Worm (Caenorhabditis elegans) whole organism, L1 larva: ENCODE data around the gene vglu-2.

ENCODE experiments used
- C16A3.4 ChIP-seq: fragments of 150-350 bp; optimal IDR thresholded peaks from 2 replicates; lab custom pipeline; 2014; ENCODE audit warnings: missing biosample characterization, missing genetic modification characterization
- C34B4.2 ChIP-seq: sonication (generic microtip); optimal IDR thresholded peaks from 2 replicates; lab custom pipeline; 2017; ENCODE audit warnings: mild to moderate bottlenecking, missing genetic modification characterization, missing compliant biosample characterization
- F16B12.6 ChIP-seq: fragments of 150-350 bp; optimal IDR thresholded peaks from 2 replicates; lab custom pipeline; 2014; ENCODE audit warnings: missing biosample characterization, missing genetic modification characterization
- aha-1 ChIP-seq: fragments of 150-350 bp; optimal IDR thresholded peaks from 2 replicates; lab custom pipeline; 2014; ENCODE audit warnings: missing biosample characterization, missing genetic modification characterization
- alr-1 ChIP-seq: fragments of 200-800 bp; sonication (Bioruptor generic); optimal IDR thresholded peaks from 2 replicates; lab custom pipeline; 2018; ENCODE audit warnings: borderline replicate concordance, mild to moderate bottlenecking, missing genetic modification characterization, missing compliant biosample characterization
- aly-2 ChIP-seq: fragments of 150-350 bp; optimal IDR thresholded peaks from 2 replicates; lab custom pipeline; 2014; ENCODE audit warnings: missing biosample characterization, missing genetic modification characterization
- blmp-1 ChIP-seq: fragments of 150-350 bp; optimal IDR thresholded peaks from 2 replicates; lab custom pipeline; 2014; ENCODE audit warnings: missing biosample characterization, missing genetic modification characterization
- ceh-88 ChIP-seq: fragments of 200-800 bp; sonication (Bioruptor generic); IDR thresholded peaks from 2 replicates; pipeline ENCODE4 v1.3.6; 2022; ENCODE audit warnings: missing genetic modification characterization, missing compliant biosample characterization
- dsc-1 ChIP-seq: sonication (generic microtip); optimal IDR thresholded peaks from 2 replicates; lab custom pipeline; 2016; ENCODE audit warnings: mild to moderate bottlenecking, missing genetic modification characterization, missing compliant biosample characterization
- efl-1 ChIP-seq, 4 experiments: fragments of 150-350 bp; optimal IDR thresholded peaks in 3 of 4; peaks in 1 of 4; 1 replicate in 1 of 4; 2 replicates in 3 of 4; lab custom pipeline; 2014; ENCODE audit warnings: missing biosample characterization in 2 of 4, missing genetic modification characterization in 2 of 4, missing genetic modification reagents in 2 of 4
- efl-3 ChIP-seq: fragments of 200-800 bp; sonication (Bioruptor generic); optimal IDR thresholded peaks from 2 replicates; lab custom pipeline; 2018; ENCODE audit warnings: mild to moderate bottlenecking, missing genetic modification characterization, missing compliant biosample characterization
- egl-27 ChIP-seq, 2 experiments: fragments of 150-350 bp in 1 of 2; sonication (generic microtip); optimal IDR thresholded peaks; 3 replicates each; lab custom pipeline; 2017 to 2018; ENCODE audit warnings: missing biosample characterization in 2 of 2, missing genetic modification characterization in 2 of 2, missing genetic modification reagents in 2 of 2
- elt-2 ChIP-seq: sonication (generic microtip); optimal IDR thresholded peaks from 2 replicates; lab custom pipeline; 2016; ENCODE audit warnings: missing genetic modification characterization, mild to moderate bottlenecking, inconsistent platforms, missing compliant biosample characterization, missing genetic modification reagents
- elt-3 ChIP-seq, 6 experiments: fragments of 150-350 bp in 1 of 6; sonication (generic microtip); optimal IDR thresholded peaks; 2 replicates each; lab custom pipeline; 2017 to 2018; ENCODE audit warnings: missing biosample characterization in 6 of 6, missing genetic modification characterization in 6 of 6, inconsistent platforms in 1 of 6
- fkh-10 ChIP-seq: sonication (generic microtip); optimal IDR thresholded peaks from 2 replicates; lab custom pipeline; 2017; ENCODE audit warnings: missing biosample characterization, missing genetic modification reagents, missing genetic modification characterization
- grh-1 ChIP-seq: fragments of 200-800 bp; sonication (Bioruptor generic); IDR thresholded peaks from 2 replicates; pipeline ENCODE4 v1.3.6; 2022; ENCODE audit warnings: missing genetic modification reagents, missing genetic modification characterization, missing compliant biosample characterization
- hpl-2 ChIP-seq: fragments of 150-350 bp; optimal IDR thresholded peaks from 2 replicates; lab custom pipeline; 2014; ENCODE audit warnings: missing biosample characterization, missing genetic modification reagents, missing genetic modification characterization
- irx-1 ChIP-seq: sonication (generic microtip); optimal IDR thresholded peaks from 2 replicates; lab custom pipeline; 2016; ENCODE audit warnings: missing genetic modification characterization, missing compliant biosample characterization
- isw-1 ChIP-seq: fragments of 200-800 bp; sonication (Bioruptor generic); IDR thresholded peaks from 2 replicates; pipeline ENCODE4 v1.3.6; 2022; ENCODE audit warnings: missing genetic modification characterization, missing compliant biosample characterization
- jun-1 ChIP-seq: fragments of 150-350 bp; optimal IDR thresholded peaks from 2 replicates; lab custom pipeline; 2014; ENCODE audit warnings: missing biosample characterization, missing genetic modification reagents, missing genetic modification characterization
- lin-13 ChIP-seq: fragments of 150-350 bp; optimal IDR thresholded peaks from 2 replicates; lab custom pipeline; 2014; ENCODE audit warnings: missing biosample characterization, missing genetic modification reagents, missing genetic modification characterization
- lin-14 ChIP-seq: fragments of 200-800 bp; sonication (Bioruptor generic); optimal IDR thresholded peaks from 2 replicates; lab custom pipeline; 2018; ENCODE audit warnings: mild to moderate bottlenecking, missing genetic modification characterization, moderate library complexity, missing compliant biosample characterization
- lin-15B ChIP-seq: fragments of 150-350 bp; sonication (generic microtip); optimal IDR thresholded peaks from 3 replicates; lab custom pipeline; 2014; ENCODE audit warnings: missing biosample characterization, missing genetic modification characterization
- lir-3 ChIP-seq: sonication (generic microtip); optimal IDR thresholded peaks from 2 replicates; lab custom pipeline; 2016; ENCODE audit warnings: mild to moderate bottlenecking, missing genetic modification characterization, moderate library complexity, missing compliant biosample characterization; ENCODE audit not compliant: poor library complexity
- mab-9 ChIP-seq: fragments of 200-800 bp; sonication (Bioruptor generic); IDR thresholded peaks from 2 replicates; pipeline ENCODE4 v1.3.6; 2022; ENCODE audit warnings: missing genetic modification reagents, missing genetic modification characterization, missing compliant biosample characterization
- mdl-1 ChIP-seq, 2 experiments: fragments of 150-350 bp; optimal IDR thresholded peaks; 2 replicates each; lab custom pipeline; 2014 to 2017; ENCODE audit warnings: missing biosample characterization in 2 of 2, missing genetic modification characterization in 2 of 2, inconsistent platforms in 1 of 2
- mep-1 ChIP-seq: fragments of 150-350 bp; optimal IDR thresholded peaks from 2 replicates; lab custom pipeline; 2014; ENCODE audit warnings: missing biosample characterization, missing genetic modification characterization
- nhr-11 ChIP-seq: fragments of 150-350 bp; optimal IDR thresholded peaks from 2 replicates; lab custom pipeline; 2014; ENCODE audit warnings: missing biosample characterization, missing genetic modification characterization
- nhr-19 ChIP-seq: fragments of 200-800 bp; sonication (Bioruptor generic); conservative IDR thresholded peaks from 2 replicates; pipeline ENCODE4 v1.3.6; 2022; ENCODE audit warnings: missing genetic modification characterization, missing compliant biosample characterization
- nhr-28 ChIP-seq: fragments of 150-350 bp; optimal IDR thresholded peaks from 2 replicates; lab custom pipeline; 2014; ENCODE audit warnings: missing biosample characterization, missing genetic modification characterization
- nhr-71 ChIP-seq: sonication (generic microtip); optimal IDR thresholded peaks from 2 replicates; lab custom pipeline; 2016; ENCODE audit warnings: mild to moderate bottlenecking, missing genetic modification characterization, moderate library complexity, missing compliant biosample characterization
- nhr-84 ChIP-seq: sonication (generic microtip); optimal IDR thresholded peaks from 2 replicates; lab custom pipeline; 2017; ENCODE audit warnings: missing biosample characterization, missing genetic modification characterization
- nhr-90 ChIP-seq: sonication (generic microtip); optimal IDR thresholded peaks from 2 replicates; lab custom pipeline; 2016; ENCODE audit warnings: mild to moderate bottlenecking, missing genetic modification characterization, missing compliant biosample characterization; ENCODE audit not compliant: poor library complexity
- pag-3 ChIP-seq: sonication (generic microtip); optimal IDR thresholded peaks from 2 replicates; lab custom pipeline; 2017; ENCODE audit warnings: missing genetic modification characterization, mild to moderate bottlenecking, missing compliant biosample characterization, antibody characterized with exemption, borderline replicate concordance; ENCODE audit not compliant: insufficient read depth
- pqm-1 ChIP-seq: sonication (generic microtip); optimal IDR thresholded peaks from 3 replicates; lab custom pipeline; 2017; ENCODE audit warnings: missing biosample characterization, missing genetic modification characterization
- snu-23 ChIP-seq: sonication (generic microtip); optimal IDR thresholded peaks from 2 replicates; lab custom pipeline; 2016; ENCODE audit warnings: missing genetic modification characterization, missing compliant biosample characterization
- sox-4 ChIP-seq: sonication (generic microtip); optimal IDR thresholded peaks from 2 replicates; lab custom pipeline; 2016; ENCODE audit warnings: missing genetic modification characterization, missing compliant biosample characterization
- sup-37 ChIP-seq: fragments of 200-800 bp; sonication (Bioruptor generic); optimal IDR thresholded peaks from 2 replicates; lab custom pipeline; 2018; ENCODE audit warnings: mild to moderate bottlenecking, missing genetic modification characterization, missing compliant biosample characterization
- swsn-7 ChIP-seq: sonication (generic microtip); optimal IDR thresholded peaks from 2 replicates; lab custom pipeline; 2016; ENCODE audit warnings: missing genetic modification characterization, missing compliant biosample characterization
- tlp-1 ChIP-seq: fragments of 150-350 bp; optimal IDR thresholded peaks from 2 replicates; lab custom pipeline; 2014; ENCODE audit warnings: missing biosample characterization, missing genetic modification characterization
- unc-30 ChIP-seq: sonication (generic microtip); optimal IDR thresholded peaks from 2 replicates; lab custom pipeline; 2017; ENCODE audit warnings: missing biosample characterization, missing genetic modification characterization
- unc-62 ChIP-seq: fragments of 150-350 bp; optimal IDR thresholded peaks from 2 replicates; lab custom pipeline; 2014; ENCODE audit warnings: missing biosample characterization, missing genetic modification reagents, missing genetic modification characterization
- unc-86 ChIP-seq: sonication (generic microtip); optimal IDR thresholded peaks from 2 replicates; lab custom pipeline; 2016; ENCODE audit warnings: missing genetic modification characterization, missing compliant biosample characterization
- unc-98 ChIP-seq: fragments of 200-800 bp; sonication (Bioruptor generic); IDR thresholded peaks from 2 replicates; pipeline ENCODE4 v1.3.6; 2022; ENCODE audit warnings: missing genetic modification characterization, missing compliant biosample characterization
- vab-15 ChIP-seq: sonication (generic microtip); optimal IDR thresholded peaks from 2 replicates; lab custom pipeline; 2017; ENCODE audit warnings: missing genotype, mild to moderate bottlenecking, missing genetic modification characterization, missing compliant biosample characterization
- xbp-1 ChIP-seq: sonication (generic microtip); optimal IDR thresholded peaks from 2 replicates; lab custom pipeline; 2016; ENCODE audit warnings: missing genetic modification characterization, missing compliant biosample characterization
- ztf-11 ChIP-seq, 2 experiments: sonication (generic microtip); optimal IDR thresholded peaks; 2 replicates each; lab custom pipeline; 2016 to 2017; ENCODE audit warnings: missing genetic modification characterization in 2 of 2, missing biosample characterization in 1 of 2, missing compliant biosample characterization in 1 of 2
- ztf-4 ChIP-seq: fragments of 150-350 bp; optimal IDR thresholded peaks from 2 replicates; lab custom pipeline; 2014; ENCODE audit warnings: missing biosample characterization, missing genetic modification characterization

The vglu-2 gene

DNA sequence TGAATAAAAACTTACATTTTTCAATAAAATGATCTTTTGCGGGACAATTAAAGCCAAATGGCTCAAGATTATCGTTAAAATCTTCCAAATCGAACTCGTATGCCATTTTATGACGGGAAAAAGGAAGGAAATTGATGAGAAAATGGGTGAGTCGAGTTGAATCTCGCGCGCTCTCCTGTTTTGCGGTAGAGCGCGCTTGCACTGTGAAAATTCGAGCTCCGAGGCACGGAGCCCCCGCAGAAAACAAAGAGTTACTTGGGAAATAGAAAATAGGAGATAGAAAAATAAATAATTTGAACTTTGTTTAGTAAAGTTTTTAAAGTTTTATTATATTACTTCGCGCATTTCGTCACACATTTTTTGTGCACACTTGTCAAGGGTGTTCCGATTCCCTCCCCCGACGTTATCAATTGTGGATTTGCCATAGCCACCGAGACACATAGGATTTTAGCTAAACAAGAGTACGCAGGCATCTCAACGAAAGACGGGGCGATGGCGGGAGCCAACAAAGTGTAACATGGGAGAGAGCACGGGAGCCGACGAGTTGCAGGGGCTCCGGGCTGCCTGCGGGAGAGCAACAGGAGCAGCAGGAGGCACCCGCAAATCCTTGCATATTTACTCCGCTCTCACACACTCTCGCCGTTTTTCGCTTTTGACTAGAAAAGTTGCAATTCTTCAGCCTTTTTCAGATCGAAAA is 46.3 kb upstream of the vglu-2 start, which contains the start of the genes div-1 and cor-1 (continued):
- TF ChIP-seq alr-1 (no peak), nhr-90 (peak; percentile 16), unc-98 (GFP tag; lab: Robert Waterston, UW) (no peak), nhr-71 (tag; lab: Kevin White, UChicago) (peak; percentile 57), sup-37 (GFP tag; lab: Kevin White, UChicago) (no peak), jun-1 (no peak), ceh-88 (GFP tag; lab: Robert Waterston, UW) (no peak), C16A3.4 (peak; percentile 52), unc-30 (tag; lab: Kevin White, UChicago) (no peak), nhr-19 (peak; percentile 28), fkh-10 (GFP tag; lab: Kevin White, UChicago) (no peak), mep-1 (tag; lab: Kevin White, UChicago) (peak; percentile 16), lir-3 (tag; lab: Kevin White, UChicago) (no peak), xbp-1 (tag; lab: Kevin White, UChicago) (peak; percentile 40), aha-1 (tag; lab: Kevin White, UChicago) (no peak), mdl-1 (tag; optimal IDR thresholded peaks at IDR 0.05; lab: Kevin White, UChicago) (no peak), elt-3 (tag; optimal IDR thresholded peaks at IDR 0.05; lab: Kevin White, UChicago) (no peak), egl-27 (tag; optimal IDR thresholded peaks at IDR 0.05; lab: Kevin White, UChicago) (no peak), elt-2 (tag; lab: Kevin White, UChicago) (no peak), nhr-11 (no peak), lin-15B (tag; lab: Kevin White, UChicago) (peak; percentile 34), ztf-4 (tag; lab: Kevin White, UChicago) (no peak), sox-4 (tag; lab: Kevin White, UChicago) (no peak), unc-86 (no peak), hpl-2 (GFP tag; lab: Kevin White, UChicago) (no peak), mab-9 (GFP tag; lab: Robert Waterston, UW) (no peak), F16B12.6 (tag; lab: Kevin White, UChicago) (peak; percentile 39), C34B4.2 (tag; lab: Kevin White, UChicago) (no peak), pqm-1 (tag; lab: Kevin White, UChicago) (no peak), irx-1 (tag; lab: Kevin White, UChicago) (no peak), tlp-1 (tag; lab: Kevin White, UChicago) (no peak), snu-23 (peak; percentile 32), pag-3 (tag; lab: Kevin White, UChicago) (no peak), lin-13 (GFP tag; lab: Kevin White, UChicago) (peak; percentile 39), isw-1 (peak; percentile 16; the same call in 1 of the 2 replicates), efl-3 (no peak), nhr-84 (tag; lab: Kevin White, UChicago) (no peak), swsn-7 (tag; lab: Kevin White, UChicago) (peak; percentile 31), nhr-28 (tag; lab: Kevin White, UChicago) (no peak)

DNA sequence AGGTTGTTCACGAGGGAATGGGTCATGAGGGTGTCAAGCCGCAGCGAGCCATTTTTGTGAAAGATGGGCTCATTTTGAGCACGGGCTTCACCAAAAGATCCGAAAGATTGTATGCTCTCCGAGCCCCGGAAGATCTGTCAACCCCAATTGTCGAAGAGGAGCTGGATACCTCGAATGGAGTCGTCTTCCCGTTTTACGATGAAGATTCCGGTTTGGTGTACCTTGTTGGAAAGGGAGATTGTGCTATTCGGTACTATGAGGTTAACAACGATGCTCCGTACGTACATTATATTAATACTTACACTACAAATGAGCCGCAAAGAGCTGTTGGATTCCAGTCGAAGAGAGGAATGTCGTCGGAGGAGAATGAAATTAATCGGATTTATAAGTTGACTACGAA is 43.8 kb upstream of the vglu-2 start:
- TF ChIP-seq ztf-11 (tag; optimal IDR thresholded peaks at IDR 0.05; lab: Kevin White, UChicago) (no peak), aly-2 (tag; lab: Kevin White, UChicago) (no peak), vab-15 (tag; lab: Kevin White, UChicago) (no peak), blmp-1 (no peak), grh-1 (GFP tag; lab: Robert Waterston, UW) (no peak), dsc-1 (no peak), lin-14 (GFP tag; lab: Kevin White, UChicago) (no peak), pag-3 (tag; lab: Kevin White, UChicago) (no peak), C34B4.2 (tag; lab: Kevin White, UChicago) (no peak), aha-1 (tag; lab: Kevin White, UChicago) (no peak), unc-62 (GFP tag; lab: Kevin White, UChicago) (no peak), efl-1 (optimal IDR thresholded peaks at IDR 0.05; lab: Kevin White, UChicago) (no peak), efl-1 (GFP tag; optimal IDR thresholded peaks at IDR 0.05 in 1 of 2; lab: Kevin White, UChicago) (no peak)
- TF ChIP-seq, all 84 proteins: peak for 0
